Worm (Caenorhabditis elegans) whole organism, young adult: ENCODE measurements around the gene F47B8.3.

Experiments used
- Y56A3A.18 ChIP-seq: fragments of 200-800 bp; sonication (Bioruptor generic); IDR thresholded peaks from 2 replicates; pipeline ENCODE4 v1.3.6; 2022; ENCODE audit warnings: missing genetic modification reagents, missing genetic modification characterization, missing compliant biosample characterization
- dpl-1 ChIP-seq: fragments of 150-350 bp; optimal IDR thresholded peaks from 2 replicates; lab custom pipeline; 2014; ENCODE audit warnings: missing biosample characterization, missing genetic modification reagents, missing genetic modification characterization
- pha-4 ChIP-seq: fragments of 150-350 bp; sonication (generic microtip); optimal IDR thresholded peaks from 2 replicates; lab custom pipeline; 2014; ENCODE audit warnings: missing biosample characterization, missing genetic modification reagents, missing genetic modification characterization
- unc-130 ChIP-seq: sonication (generic microtip); optimal IDR thresholded peaks from 2 replicates; lab custom pipeline; 2016; ENCODE audit warnings: missing genetic modification reagents, missing genetic modification characterization, missing compliant biosample characterization

DNA sequence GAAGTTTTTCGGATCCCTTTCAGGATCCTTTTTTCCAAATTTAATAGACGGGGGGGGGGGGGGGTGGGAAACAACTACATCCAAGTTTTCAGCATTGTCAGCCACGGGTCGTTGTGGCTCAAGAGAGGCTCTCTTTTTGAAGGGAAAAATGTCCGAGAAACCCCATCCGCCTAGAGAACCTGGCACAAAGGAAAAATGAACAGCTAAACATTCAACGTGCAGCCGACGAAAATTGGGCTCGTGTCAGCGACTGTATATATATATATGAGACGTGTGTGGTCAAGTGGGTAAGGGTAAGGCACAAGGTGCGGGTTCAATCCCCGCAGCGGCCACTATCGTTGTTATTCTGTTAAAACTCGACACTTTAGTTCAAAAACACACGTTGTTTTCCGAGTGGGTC lies 35.8 kb upstream of the F47B8.3 start, which contains the start of gene Y49A3A.4:
- no peak for TF ChIP-seq dpl-1 (GFP tag; lab: Kevin White, UChicago)
- no peak for TF ChIP-seq unc-130 (GFP tag; lab: Kevin White, UChicago)
- TF ChIP-seq Y56A3A.18 (GFP tag; lab: Robert Waterston, UW): no peak
- TF ChIP-seq pha-4 (tag; lab: Kevin White, UChicago): no peak
